Worm (Caenorhabditis elegans) whole organism, L3 larva: ENCODE data around the gene sra-29.
A peak's percentile ranks its signal among the peaks of the same experiment; 100 is the strongest.

Experiments
- R02D3.7 ChIP-seq: fragments of 150-350 bp; optimal IDR thresholded peaks from 2 replicates; lab custom pipeline; 2014; ENCODE audit warnings: missing biosample characterization, missing genetic modification characterization
- ZK546.5 ChIP-seq: sonication (generic microtip); optimal IDR thresholded peaks from 2 replicates; lab custom pipeline; 2017; ENCODE audit warnings: missing biosample characterization, missing genetic modification characterization
- aly-2 ChIP-seq: fragments of 150-350 bp; optimal IDR thresholded peaks from 2 replicates; lab custom pipeline; 2014; ENCODE audit warnings: missing biosample characterization, missing genetic modification characterization
- ama-1 ChIP-seq: fragments of 150-350 bp; optimal IDR thresholded peaks from 2 replicates; lab custom pipeline; 2018
- ceh-16 ChIP-seq: sonication (generic microtip); optimal IDR thresholded peaks from 2 replicates; lab custom pipeline; 2017; ENCODE audit warnings: missing biosample characterization, missing genetic modification characterization
- ceh-82 ChIP-seq: fragments of 150-350 bp; optimal IDR thresholded peaks from 2 replicates; lab custom pipeline; 2014; ENCODE audit warnings: missing biosample characterization, missing genetic modification characterization
- daf-12 ChIP-seq: fragments of 150-350 bp; optimal IDR thresholded peaks from 2 replicates; lab custom pipeline; 2014; ENCODE audit warnings: missing biosample characterization, missing genetic modification reagents, missing genetic modification characterization
- egl-27 ChIP-seq: sonication (generic microtip); optimal IDR thresholded peaks from 4 replicates; lab custom pipeline; 2017; ENCODE audit warnings: missing biosample characterization, missing genetic modification reagents, missing genetic modification characterization
- egl-5 ChIP-seq: fragments of 150-350 bp; optimal IDR thresholded peaks from 2 replicates; lab custom pipeline; 2017; ENCODE audit warnings: missing biosample characterization, missing genetic modification reagents, missing genetic modification characterization, inconsistent platforms
- elt-1 ChIP-seq: fragments of 150-350 bp; optimal IDR thresholded peaks from 2 replicates; lab custom pipeline; 2014; ENCODE audit warnings: missing biosample characterization, missing genetic modification characterization
- elt-2 ChIP-seq: sonication (generic microtip); optimal IDR thresholded peaks from 2 replicates; lab custom pipeline; 2016; ENCODE audit warnings: missing genetic modification reagents, mild to moderate bottlenecking, missing genetic modification characterization, missing compliant biosample characterization
- elt-3 ChIP-seq, 3 experiments: fragments of 150-350 bp in 1 of 3; sonication (generic microtip) in 2 of 3; optimal IDR thresholded peaks; 2 replicates in 2 of 3; 4 replicates in 1 of 3; lab custom pipeline; 2014 to 2017; ENCODE audit warnings: missing biosample characterization in 3 of 3, missing genetic modification characterization in 3 of 3
- eor-1 ChIP-seq, 2 experiments: fragments of 150-350 bp; optimal IDR thresholded peaks; 2 replicates each; lab custom pipeline; 2014 to 2018; ENCODE audit warnings: missing biosample characterization in 2 of 2, missing genetic modification characterization in 2 of 2
- fkh-10 ChIP-seq: sonication (generic microtip); optimal IDR thresholded peaks from 2 replicates; lab custom pipeline; 2017; ENCODE audit warnings: missing biosample characterization, missing genetic modification reagents, missing genetic modification characterization
- fkh-2 ChIP-seq: fragments of 150-350 bp; optimal IDR thresholded peaks from 2 replicates; lab custom pipeline; 2014; ENCODE audit warnings: missing biosample characterization, missing genetic modification reagents, missing genetic modification characterization
- fos-1 ChIP-seq: fragments of 150-350 bp; optimal IDR thresholded peaks from 2 replicates; lab custom pipeline; 2014; ENCODE audit warnings: missing biosample characterization, missing genetic modification characterization
- hmg-11 ChIP-seq: sonication (generic microtip); optimal IDR thresholded peaks from 2 replicates; lab custom pipeline; 2016; ENCODE audit warnings: missing genetic modification characterization, missing compliant biosample characterization
- jun-1 ChIP-seq: fragments of 150-350 bp; optimal IDR thresholded peaks from 2 replicates; lab custom pipeline; 2014; ENCODE audit warnings: missing biosample characterization, missing genetic modification reagents, missing genetic modification characterization
- lin-15B ChIP-seq: fragments of 150-350 bp; optimal IDR thresholded peaks from 2 replicates; lab custom pipeline; 2014; ENCODE audit warnings: missing biosample characterization, missing genetic modification characterization
- lin-39 ChIP-seq: fragments of 150-350 bp; optimal IDR thresholded peaks from 2 replicates; lab custom pipeline; 2018; ENCODE audit warnings: missing biosample characterization, missing genetic modification reagents, missing genetic modification characterization
- lsy-12 ChIP-seq: sonication (generic microtip); optimal IDR thresholded peaks from 2 replicates; lab custom pipeline; 2016; ENCODE audit warnings: mild to moderate bottlenecking, missing genetic modification characterization, missing compliant biosample characterization
- mml-1 ChIP-seq: fragments of 150-350 bp; sonication (generic microtip); optimal IDR thresholded peaks from 3 replicates; lab custom pipeline; 2014; ENCODE audit warnings: missing biosample characterization, missing genetic modification characterization
- nhr-11 ChIP-seq: fragments of 150-350 bp; optimal IDR thresholded peaks from 2 replicates; lab custom pipeline; 2014; ENCODE audit warnings: missing biosample characterization, missing genetic modification characterization
- nhr-12 ChIP-seq: fragments of 150-350 bp; optimal IDR thresholded peaks from 2 replicates; lab custom pipeline; 2014; ENCODE audit warnings: missing biosample characterization, missing genetic modification characterization
- nhr-23 ChIP-seq: fragments of 150-350 bp; optimal IDR thresholded peaks from 2 replicates; lab custom pipeline; 2014; ENCODE audit warnings: missing biosample characterization, missing genetic modification reagents, missing genetic modification characterization
- nhr-237 ChIP-seq: fragments of 150-350 bp; optimal IDR thresholded peaks from 2 replicates; lab custom pipeline; 2014; ENCODE audit warnings: missing biosample characterization, missing genetic modification characterization
- nhr-25 ChIP-seq: sonication (generic microtip); optimal IDR thresholded peaks from 2 replicates; lab custom pipeline; 2017; ENCODE audit warnings: missing biosample characterization, missing genetic modification characterization
- nhr-28 ChIP-seq: fragments of 150-350 bp; optimal IDR thresholded peaks from 2 replicates; lab custom pipeline; 2014; ENCODE audit warnings: missing biosample characterization, missing genetic modification characterization
- nhr-43 ChIP-seq: sonication (generic microtip); optimal IDR thresholded peaks from 2 replicates; lab custom pipeline; 2016; ENCODE audit warnings: mild to moderate bottlenecking, missing genetic modification characterization, missing compliant biosample characterization; ENCODE audit not compliant: poor library complexity, severe bottlenecking
- nhr-67 ChIP-seq: fragments of 150-350 bp; optimal IDR thresholded peaks from 2 replicates; lab custom pipeline; 2014; ENCODE audit warnings: missing biosample characterization, missing genetic modification characterization
- nhr-76 ChIP-seq: fragments of 150-350 bp; sonication (generic microtip); optimal IDR thresholded peaks from 5 replicates; lab custom pipeline; 2014; ENCODE audit warnings: missing biosample characterization, missing genetic modification characterization
- nhr-77 ChIP-seq: fragments of 150-350 bp; optimal IDR thresholded peaks from 2 replicates; lab custom pipeline; 2014; ENCODE audit warnings: missing biosample characterization, missing genetic modification characterization
- pha-4 ChIP-seq: fragments of 150-350 bp; optimal IDR thresholded peaks from 2 replicates; lab custom pipeline; 2014; ENCODE audit warnings: missing biosample characterization, missing genetic modification reagents, missing genetic modification characterization
- pqm-1 ChIP-seq: fragments of 150-350 bp; optimal IDR thresholded peaks from 2 replicates; lab custom pipeline; 2017; ENCODE audit warnings: missing biosample characterization, missing genetic modification characterization, inconsistent platforms
- sea-2 ChIP-seq: fragments of 150-350 bp; sonication (generic microtip); optimal IDR thresholded peaks from 4 replicates; lab custom pipeline; 2014; ENCODE audit warnings: missing biosample characterization, missing genetic modification reagents, missing genetic modification characterization
- skn-1 ChIP-seq: fragments of 150-350 bp; optimal IDR thresholded peaks from 2 replicates; lab custom pipeline; 2014; ENCODE audit warnings: missing biosample characterization, missing genetic modification characterization
- snpc-4 ChIP-seq: fragments of 150-350 bp; optimal IDR thresholded peaks from 2 replicates; lab custom pipeline; 2014; ENCODE audit warnings: missing biosample characterization, missing genetic modification characterization
- tbx-2 ChIP-seq: sonication (generic microtip); optimal IDR thresholded peaks from 2 replicates; lab custom pipeline; 2016; ENCODE audit warnings: mild to moderate bottlenecking, missing genetic modification characterization, missing compliant biosample characterization
- unc-39 ChIP-seq: sonication (generic microtip); optimal IDR thresholded peaks from 4 replicates; lab custom pipeline; 2017; ENCODE audit warnings: missing biosample characterization, missing genetic modification characterization
- unc-62 ChIP-seq: fragments of 150-350 bp; sonication (generic microtip); optimal IDR thresholded peaks from 4 replicates; lab custom pipeline; 2014; ENCODE audit warnings: missing biosample characterization, missing genetic modification reagents, missing genetic modification characterization
- zag-1 ChIP-seq: fragments of 150-350 bp; optimal IDR thresholded peaks from 2 replicates; lab custom pipeline; 2014; ENCODE audit warnings: missing biosample characterization, missing genetic modification characterization
- ztf-4 ChIP-seq: fragments of 150-350 bp; optimal IDR thresholded peaks from 2 replicates; lab custom pipeline; 2014; ENCODE audit warnings: missing biosample characterization, missing genetic modification characterization

sra-29 gene

ce11 chrII:6563238-6563637, 12.3 kb downstream of the sra-29 start (continued):
- TF ChIP-seq nhr-11 (tag; lab: Kevin White, UChicago), result no peak
- no peak for TF ChIP-seq aly-2 (tag; lab: Kevin White, UChicago)
- no peak for TF ChIP-seq eor-1 (tag; optimal IDR thresholded peaks at IDR 0.05; lab: Kevin White, UChicago)
- no peak for TF ChIP-seq ama-1
- TF ChIP-seq R02D3.7 (tag; lab: Kevin White, UChicago), result no peak
- no peak for TF ChIP-seq nhr-25 (tag; lab: Kevin White, UChicago)
- TF ChIP-seq nhr-23 (tag; lab: Kevin White, UChicago), result no peak
- TF ChIP-seq ceh-16 (tag; lab: Kevin White, UChicago), result no peak
- TF ChIP-seq nhr-67 (tag; lab: Kevin White, UChicago), result no peak
- TF ChIP-seq jun-1, result no peak

- TF ChIP-seq nhr-23 (tag; lab: Kevin White, UChicago), result peak; percentile 64
- peak in 1 of 3 experiments; percentile 45 for TF ChIP-seq elt-3 (tag; optimal IDR thresholded peaks at IDR 0.05; lab: Kevin White, UChicago)
- TF ChIP-seq pqm-1 (tag; lab: Kevin White, UChicago), result no peak
- TF ChIP-seq nhr-28, result no peak
- TF ChIP-seq nhr-25 (tag; lab: Kevin White, UChicago), result peak; percentile 85
- TF ChIP-seq R02D3.7 (tag; lab: Kevin White, UChicago), result no peak
- no peak for TF ChIP-seq tbx-2 (tag; lab: Kevin White, UChicago)
- no peak for TF ChIP-seq nhr-11 (tag; lab: Kevin White, UChicago)
- no peak for TF ChIP-seq unc-39 (tag; lab: Kevin White, UChicago)
- TF ChIP-seq nhr-77 (tag; lab: Kevin White, UChicago), result no peak
- peak; percentile 68 for TF ChIP-seq egl-5 (tag; lab: Kevin White, UChicago)
- peak; percentile 32 for TF ChIP-seq nhr-43 (tag; lab: Kevin White, UChicago)
- TF ChIP-seq nhr-237 (tag; lab: Kevin White, UChicago), result no peak
- TF ChIP-seq hmg-11 (tag; lab: Kevin White, UChicago), result no peak
- TF ChIP-seq skn-1 (tag; lab: Kevin White, UChicago), result no peak
- TF ChIP-seq lin-39 (tag; lab: Kevin White, UChicago), result no peak
- TF ChIP-seq ceh-16 (tag; lab: Kevin White, UChicago), result no peak
- TF ChIP-seq fkh-2 (tag; lab: Kevin White, UChicago), result no peak
- no peak for TF ChIP-seq snpc-4
- peak; percentile 5 for TF ChIP-seq jun-1
- no peak for TF ChIP-seq unc-62 (GFP tag; lab: Kevin White, UChicago)
- no peak for TF ChIP-seq eor-1 (tag; optimal IDR thresholded peaks at IDR 0.05; lab: Kevin White, UChicago)
- no peak for TF ChIP-seq ztf-4 (tag; lab: Kevin White, UChicago)
- TF ChIP-seq elt-1 (tag; lab: Kevin White, UChicago), result no peak
- peak; percentile 63 for TF ChIP-seq pha-4 (tag; lab: Kevin White, UChicago)
- no peak for TF ChIP-seq ceh-82 (tag; lab: Kevin White, UChicago)
- TF ChIP-seq fos-1 (tag; lab: Kevin White, UChicago), result no peak
- TF ChIP-seq lin-15B (tag; lab: Kevin White, UChicago), result no peak
- TF ChIP-seq ama-1, result peak; percentile 46
Measured at ce11 chrII:6562203-6562867, 13.2 kb downstream of the sra-29 start.

DNA sequence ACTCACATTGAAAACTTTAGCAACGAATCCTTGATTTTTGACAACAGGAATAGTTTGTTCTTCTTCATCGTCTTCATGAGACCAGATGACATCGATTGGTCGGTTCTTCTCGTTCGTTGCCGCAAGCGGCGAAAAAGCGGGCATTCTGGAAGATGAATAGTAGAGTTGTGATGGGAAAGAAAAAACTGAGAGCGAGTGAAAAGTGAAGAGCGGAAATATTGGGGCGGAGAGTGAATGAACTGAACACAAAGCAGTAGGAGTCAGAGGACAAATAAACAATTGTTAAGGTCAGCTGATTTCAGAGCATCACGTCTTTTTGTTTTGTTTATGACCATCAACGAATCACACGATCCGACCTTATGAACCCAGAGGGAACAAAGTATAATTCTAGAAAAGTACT, 14.2 kb downstream of the sra-29 start, which contains the start of gene F18C5.10:
Gene F18C5.10, minus strand, starts transcription at position 145 of the 400 bp plus-strand sequence.
- TF ChIP-seq lin-39 (tag; lab: Kevin White, UChicago) (peak; percentile 6), egl-5 (tag; lab: Kevin White, UChicago) (peak; percentile 38), pha-4 (tag; lab: Kevin White, UChicago) (peak; percentile 28), ZK546.5 (tag; lab: Kevin White, UChicago) (no peak), ama-1 (peak; percentile 12)

DNA sequence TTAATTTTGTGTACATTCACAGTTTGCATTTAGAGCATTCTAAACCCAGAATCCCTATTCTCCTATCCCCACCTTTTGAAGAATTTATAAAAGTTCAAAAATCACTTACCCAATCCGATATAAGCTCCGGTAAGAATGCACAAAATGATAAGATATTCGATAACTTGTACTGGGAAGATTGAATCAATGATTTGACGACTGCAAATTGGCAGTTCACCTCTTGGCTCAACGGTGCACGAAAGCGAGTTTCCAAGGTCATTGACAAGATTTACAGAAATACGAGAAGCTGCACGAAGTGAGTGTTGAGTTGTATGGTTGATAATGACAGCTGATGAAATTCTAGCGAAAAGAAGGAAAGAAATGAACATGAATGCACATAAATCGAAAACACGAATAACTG, 15.3 kb downstream of the sra-29 start:
- no peak for TF ChIP-seq nhr-23 (tag; lab: Kevin White, UChicago)
- TF ChIP-seq skn-1 (tag; lab: Kevin White, UChicago), result no peak
- TF ChIP-seq elt-2, result no peak
- TF ChIP-seq fos-1 (tag; lab: Kevin White, UChicago), result no peak
- no peak for TF ChIP-seq ceh-16 (tag; lab: Kevin White, UChicago)
- no peak for TF ChIP-seq nhr-43 (tag; lab: Kevin White, UChicago)
- TF ChIP-seq daf-12, result no peak
- TF ChIP-seq eor-1 (tag; optimal IDR thresholded peaks at IDR 0.05; lab: Kevin White, UChicago), result no peak
- no peak for TF ChIP-seq nhr-25 (tag; lab: Kevin White, UChicago)
- TF ChIP-seq lsy-12 (tag; lab: Kevin White, UChicago), result no peak
- TF ChIP-seq ama-1, result no peak
- no peak for TF ChIP-seq nhr-12
- no peak for TF ChIP-seq mml-1 (tag; lab: Kevin White, UChicago)
- no peak for TF ChIP-seq fkh-10 (GFP tag; lab: Kevin White, UChicago)
- TF ChIP-seq nhr-76, result no peak
- TF ChIP-seq sea-2 (GFP tag; lab: Kevin White, UChicago), result no peak
- TF ChIP-seq zag-1, result no peak
- no peak for TF ChIP-seq egl-27
- TF ChIP-seq egl-5 (tag; lab: Kevin White, UChicago), result no peak
